Worm (Caenorhabditis elegans): ENCODE data around the gene cka-1.

Gene cka-1

DNA sequence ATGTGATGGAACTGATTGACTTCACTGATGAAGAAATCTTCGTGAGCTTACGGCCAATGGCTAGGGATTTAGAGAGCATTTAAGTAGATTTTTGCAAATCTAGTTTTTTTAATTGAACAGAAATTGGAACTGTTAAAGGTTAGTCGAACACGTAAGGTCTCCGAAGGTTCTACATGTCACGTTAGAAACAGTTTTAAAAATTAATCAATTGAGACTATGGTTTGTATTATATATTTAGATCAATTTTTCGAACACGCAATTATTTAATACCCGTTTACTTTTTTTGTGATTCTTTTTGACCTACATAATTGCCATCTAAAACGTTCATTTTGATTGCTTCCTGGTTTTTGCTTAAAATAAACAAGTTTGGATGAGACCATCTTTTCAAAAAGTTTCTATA, 7.5 kb upstream of the cka-1 start, which contains the start of gene C28D4.4:
TSS of gene C28D4.4 (minus strand) at position 101 of the 400 bp plus-strand sequence.
- TF ChIP-seq hlh-26 (GFP tag; conservative IDR thresholded peaks at IDR 0.05) (no peak), tbx-9 (tag; optimal IDR thresholded peaks at IDR 0.05; ENCODE audit: borderline replicate concordance) (no peak), gei-17 (GFP tag; optimal IDR thresholded peaks at IDR 0.05) (no peak), attf-5 (GFP tag; optimal IDR thresholded peaks at IDR 0.05) (no peak), F57A8.1 (GFP tag; optimal IDR thresholded peaks at IDR 0.05) (no peak), B0035.1 (tag; optimal IDR thresholded peaks at IDR 0.05) (no peak), F37B4.10 (GFP tag; IDR thresholded peaks at IDR 0.05) (no peak), ceh-100 (GFP tag; IDR thresholded peaks at IDR 0.05) (no peak), tbp1 (GFP tag; optimal IDR thresholded peaks at IDR 0.05) (no peak), rcor-1 (GFP tag; IDR thresholded peaks at IDR 0.05) (no peak)

DNA sequence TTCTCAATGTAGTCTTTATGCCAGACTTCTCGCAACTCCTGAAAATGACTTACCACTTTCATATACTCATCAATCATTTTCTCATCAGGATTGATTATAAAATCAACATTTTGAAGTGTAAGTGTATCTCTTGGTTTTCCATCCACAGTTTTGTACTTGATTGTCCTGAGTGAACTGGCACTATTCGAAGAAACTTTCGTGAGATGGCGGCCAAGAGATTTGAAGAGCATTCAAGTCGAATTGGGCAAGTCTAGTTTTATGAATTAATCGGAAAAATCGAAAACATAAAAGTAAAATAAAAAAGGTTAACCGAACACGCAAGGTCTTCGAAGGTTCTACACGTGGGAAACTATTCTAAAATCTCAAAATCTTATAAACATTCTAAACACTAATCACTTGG, 5.5 kb upstream of the cka-1 start, which contains the start of gene C28D4.7:
TSS of gene C28D4.7 (minus strand) at position 265 of the 400 bp plus-strand sequence.
- no peak for TF ChIP-seq ztf-25 (GFP tag; IDR thresholded peaks at IDR 0.05)
- no peak for TF ChIP-seq snpc-3.4 (tag; optimal IDR thresholded peaks at IDR 0.05)
- no peak for TF ChIP-seq sdz-38 (tag; optimal IDR thresholded peaks at IDR 0.05)
- TF ChIP-seq ztf-18 (tag; optimal IDR thresholded peaks at IDR 0.05) = no peak
- no peak for TF ChIP-seq ccch-3 (GFP tag; optimal IDR thresholded peaks at IDR 0.05)
- no peak for TF ChIP-seq K12H6.12 (tag; optimal IDR thresholded peaks at IDR 0.05)
- TF ChIP-seq nhr-179 (tag; optimal IDR thresholded peaks at IDR 0.05) = no peak
- TF ChIP-seq T07F8.4 (tag; optimal IDR thresholded peaks at IDR 0.05) = no peak
- TF ChIP-seq somi-1 (GFP tag; optimal IDR thresholded peaks at IDR 0.05) = no peak
- no peak for TF ChIP-seq nhr-120 (GFP tag; IDR thresholded peaks at IDR 0.05)
- TF ChIP-seq ceh-40 (GFP tag; IDR thresholded peaks at IDR 0.05) = no peak
- TF ChIP-seq nhr-90 (tag; optimal IDR thresholded peaks at IDR 0.05) = no peak
- no peak for TF ChIP-seq atf-7 (tag; optimal IDR thresholded peaks at IDR 0.05)
- TF ChIP-seq ama-1 (optimal IDR thresholded peaks at IDR 0.05) = no peak
- no peak for TF ChIP-seq ama-1 (GFP tag; optimal IDR thresholded peaks at IDR 0.05)
- no peak for TF ChIP-seq ztf-26 (tag; optimal IDR thresholded peaks at IDR 0.05)
- TF ChIP-seq rpc-1 (optimal IDR thresholded peaks at IDR 0.05) = no peak
- no peak for TF ChIP-seq rpc-1 (tag; optimal IDR thresholded peaks at IDR 0.05)
- TF ChIP-seq sptf-2 (GFP tag; optimal IDR thresholded peaks at IDR 0.05) = no peak
- no peak for TF ChIP-seq nfya-1 (tag; optimal IDR thresholded peaks at IDR 0.05; ENCODE audit: borderline replicate concordance, insufficient read depth)
- no peak for TF ChIP-seq hmg-20 (GFP tag; IDR thresholded peaks at IDR 0.05)
- TF ChIP-seq ztf-3 (GFP tag; optimal IDR thresholded peaks at IDR 0.05) = no peak

DNA sequence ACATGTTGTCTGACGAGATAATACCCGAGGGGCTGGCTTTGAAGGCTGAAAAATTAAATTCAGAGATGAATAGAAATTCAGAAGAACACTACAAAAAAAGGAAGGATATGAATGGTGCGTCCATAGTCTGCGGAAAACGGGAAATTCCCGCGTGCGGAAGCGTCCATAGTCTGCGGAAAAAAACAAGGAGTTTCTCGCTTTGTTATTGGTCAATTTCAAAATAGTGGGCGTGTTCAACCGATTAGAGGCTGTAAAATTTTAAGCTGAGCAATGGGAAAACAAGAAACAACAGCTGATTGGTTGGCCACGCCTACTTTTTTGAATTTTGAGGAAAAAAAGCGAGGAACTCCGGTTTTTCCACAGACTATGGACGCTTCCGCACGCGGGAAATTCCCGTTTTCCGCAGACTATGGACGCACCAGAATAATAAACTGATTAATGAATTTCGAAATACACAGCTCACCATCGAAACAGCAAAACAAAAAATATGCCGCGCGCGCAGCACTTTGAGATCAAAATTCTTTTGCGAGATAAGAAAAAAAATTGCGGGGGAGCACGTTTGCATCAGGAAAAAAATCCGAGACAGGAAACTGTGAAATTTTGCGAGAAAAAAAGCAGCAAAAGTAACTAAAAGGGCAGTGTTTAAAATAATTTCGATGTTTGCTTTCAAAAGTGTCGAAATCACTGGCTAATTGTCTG, 3.6 kb upstream of the cka-1 start, which contains the start of gene gln-6:
TSS of gene gln-6 (minus strand) at position 51 of the 699 bp plus-strand sequence.
- peak; percentile 90 for TF ChIP-seq madf-8 (GFP tag; conservative IDR thresholded peaks at IDR 0.05)
- TF ChIP-seq pbrm-1 (GFP tag; IDR thresholded peaks at IDR 0.05) = peak; percentile 37; the same call in 1 of the 2 replicates
- peak; percentile 62; the same call in 1 of the 2 replicates for TF ChIP-seq Y95B8A.8 (GFP tag; IDR thresholded peaks at IDR 0.05)
- TF ChIP-seq C17E4.6 (GFP tag; IDR thresholded peaks at IDR 0.05) = peak; percentile 67; the same call in 1 of the 2 replicates
- TF ChIP-seq ceh-91 (GFP tag; IDR thresholded peaks at IDR 0.05) = peak; percentile 89
- peak; percentile 65 for TF ChIP-seq lsl-1 (GFP tag; optimal IDR thresholded peaks at IDR 0.05)
- TF ChIP-seq dpl-1 (GFP tag; optimal IDR thresholded peaks at IDR 0.05) = peak; percentile 80
- peak in 1 of 3 experiments; percentile 44 for TF ChIP-seq lin-35 (GFP tag; optimal IDR thresholded peaks at IDR 0.05)
- TF ChIP-seq snpc-1.1 (tag; optimal IDR thresholded peaks at IDR 0.05; ENCODE audit: insufficient read depth) = peak; percentile 17
- peak; percentile 94 for TF ChIP-seq efl-1 (GFP tag; optimal IDR thresholded peaks at IDR 0.05)
- TF ChIP-seq F49E8.2 (tag; optimal IDR thresholded peaks at IDR 0.05; ENCODE audit: insufficient read depth) = peak; percentile 40
- 0 out of 2 replicates have a peak, but pooled peaks have one; percentile 19 for TF ChIP-seq ekl-4 (GFP tag; IDR thresholded peaks at IDR 0.05)
- TF ChIP-seq snpc-3.4 (tag; optimal IDR thresholded peaks at IDR 0.05) = peak; percentile 51
- TF ChIP-seq unc-130 (GFP tag; optimal IDR thresholded peaks at IDR 0.05) = peak; percentile 35
- peak; percentile 67 for TF ChIP-seq B0019.2 (GFP tag; conservative IDR thresholded peaks at IDR 0.05)
- TF ChIP-seq xnd-1 (tag; optimal IDR thresholded peaks at IDR 0.05) = peak; percentile 84
- TF ChIP-seq F33H1.4 (GFP tag; IDR thresholded peaks at IDR 0.05) = peak; percentile 71

All from whole organism, young adult.